Worm (Caenorhabditis elegans) whole organism, L4 larva: Measurements from ENCODE around the gene lpr-2.

Experiments used
- F44E2.7 ChIP-seq: fragments of 200-800 bp; sonication (Bioruptor generic); IDR thresholded peaks from 2 replicates; pipeline ENCODE4 v2.1.2; 2022; ENCODE audit warnings: missing genetic modification characterization, missing compliant biosample characterization
- ceh-62 ChIP-seq: sonication (generic microtip); optimal IDR thresholded peaks from 2 replicates; lab custom pipeline; 2017; ENCODE audit warnings: missing biosample characterization, missing genetic modification characterization
- ceh-82 ChIP-seq: sonication (generic microtip); optimal IDR thresholded peaks from 2 replicates; lab custom pipeline; 2017; ENCODE audit warnings: missing biosample characterization, missing genetic modification characterization
- duxl-1 ChIP-seq: sonication (generic microtip); optimal IDR thresholded peaks from 2 replicates; lab custom pipeline; 2016; ENCODE audit warnings: mild to moderate bottlenecking, missing genetic modification characterization, moderate library complexity, missing compliant biosample characterization; ENCODE audit not compliant: poor library complexity
- jun-1 ChIP-seq: fragments of 150-350 bp; optimal IDR thresholded peaks from 2 replicates; lab custom pipeline; 2014; ENCODE audit warnings: missing biosample characterization, missing genetic modification reagents, missing genetic modification characterization
- mep-1 ChIP-seq: fragments of 150-350 bp; sonication (generic microtip); optimal IDR thresholded peaks from 3 replicates; lab custom pipeline; 2014; ENCODE audit warnings: missing biosample characterization, missing genetic modification characterization
- nhr-11 ChIP-seq: fragments of 150-350 bp; optimal IDR thresholded peaks from 2 replicates; lab custom pipeline; 2014; ENCODE audit warnings: missing biosample characterization, missing genetic modification characterization
- nhr-237 ChIP-seq: sonication (generic microtip); optimal IDR thresholded peaks from 2 replicates; lab custom pipeline; 2017; ENCODE audit warnings: missing biosample characterization, missing genetic modification characterization
- pha-4 ChIP-seq, 2 experiments: fragments of 150-350 bp in 1 of 2; fragments of 200-800 bp in 1 of 2; sonication (Bioruptor generic) in 1 of 2; IDR thresholded peaks in 1 of 2; optimal IDR thresholded peaks in 1 of 2; 2 replicates each; pipeline versions ENCODE4 v1.3.6 to Lab custom; 2014 to 2022; ENCODE audit warnings: missing genetic modification characterization in 2 of 2, missing genetic modification reagents in 2 of 2, missing biosample characterization in 1 of 2, missing compliant biosample characterization in 1 of 2
- sdz-12 ChIP-seq: fragments of 200-800 bp; sonication (Bioruptor generic); optimal IDR thresholded peaks from 2 replicates; lab custom pipeline; 2018; ENCODE audit warnings: mild to moderate bottlenecking, missing genetic modification characterization, missing compliant biosample characterization
- zfp-2 ChIP-seq: sonication (generic microtip); optimal IDR thresholded peaks from 2 replicates; lab custom pipeline; 2016; ENCODE audit warnings: mild to moderate bottlenecking, missing genetic modification characterization, missing compliant biosample characterization

DNA sequence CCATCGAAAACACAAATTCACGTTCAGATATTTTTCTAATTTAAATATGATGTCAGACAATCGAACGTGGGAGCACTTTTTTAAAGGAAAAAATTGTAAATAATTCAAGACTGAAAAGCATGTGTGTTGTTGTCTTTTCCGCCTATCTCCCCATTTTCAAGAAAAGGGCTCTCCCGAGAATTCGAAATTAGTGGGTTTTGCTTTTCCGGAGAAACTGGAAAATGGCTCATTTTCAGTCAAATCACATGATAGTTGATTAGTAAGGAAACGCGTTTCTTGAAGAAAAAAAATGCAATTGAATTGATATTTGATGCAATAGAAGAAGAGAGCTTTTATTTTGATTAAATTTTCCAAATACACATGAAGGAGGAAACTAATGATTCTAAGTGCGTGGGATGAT lies 19.2 kb upstream of the lpr-2 start:
- TF ChIP-seq mep-1 (tag; lab: Kevin White, UChicago) (no peak), pha-4 (GFP tag; IDR thresholded peaks at IDR 0.05; lab: Robert Waterston, UW) (no peak), pha-4 (tag; optimal IDR thresholded peaks at IDR 0.05; lab: Kevin White, UChicago) (no peak), jun-1 (tag; lab: Kevin White, UChicago) (no peak), duxl-1 (tag; lab: Kevin White, UChicago) (no peak), ceh-82 (tag; lab: Kevin White, UChicago) (no peak), nhr-11 (peak; percentile 26), sdz-12 (GFP tag; lab: Kevin White, UChicago) (no peak), nhr-237 (tag; lab: Kevin White, UChicago) (no peak), F44E2.7 (GFP tag; lab: Robert Waterston, UW) (no peak), ceh-62 (tag; lab: Kevin White, UChicago) (no peak), zfp-2 (no peak)
